Worm (Caenorhabditis elegans) whole organism, young adult: ENCODE results near the gene nhr-186.

Source experiments
- B0336.3 ChIP-seq: fragments of 200-800 bp; sonication (Bioruptor generic); IDR thresholded peaks from 2 replicates; pipeline ENCODE4 v1.3.6; 2022; ENCODE audit warnings: missing genetic modification characterization, missing compliant biosample characterization
- F37B4.10 ChIP-seq: fragments of 200-800 bp; sonication (Bioruptor generic); IDR thresholded peaks from 2 replicates; pipeline ENCODE4 v1.3.6; 2022; ENCODE audit warnings: missing genetic modification characterization, missing compliant biosample characterization
- athp-1 ChIP-seq: sonication (generic microtip); optimal IDR thresholded peaks from 2 replicates; lab custom pipeline; 2017; ENCODE audit warnings: mild to moderate bottlenecking, missing genetic modification characterization, missing compliant biosample characterization
- ceh-40 ChIP-seq: fragments of 200-800 bp; sonication (Bioruptor generic); IDR thresholded peaks from 2 replicates; pipeline ENCODE4 v1.3.6; 2022; ENCODE audit warnings: missing genetic modification characterization, missing compliant biosample characterization
- hrde-1 ChIP-seq: sonication (generic microtip); optimal IDR thresholded peaks from 2 replicates; lab custom pipeline; 2016; ENCODE audit warnings: missing genetic modification characterization, mild to moderate bottlenecking, missing compliant biosample characterization, moderate library complexity, missing genotype, missing genetic modification reagents, borderline replicate concordance
- lin-26 ChIP-seq: fragments of 200-800 bp; sonication (Bioruptor generic); IDR thresholded peaks from 2 replicates; pipeline ENCODE4 v1.3.6; 2022; ENCODE audit warnings: missing genetic modification reagents, missing genetic modification characterization, missing compliant biosample characterization
- nhr-90 ChIP-seq: sonication (generic microtip); optimal IDR thresholded peaks from 2 replicates; lab custom pipeline; 2016; ENCODE audit warnings: missing genotype, mild to moderate bottlenecking, missing genetic modification characterization, missing compliant biosample characterization
- snpc-4 ChIP-seq, 5 experiments: fragments of 150-350 bp in 1 of 5; sonication (generic microtip) in 4 of 5; optimal IDR thresholded peaks; 2 replicates each; lab custom pipeline; 2014 to 2018; ENCODE audit warnings: missing genetic modification characterization in 5 of 5, missing biosample characterization in 3 of 5, antibody characterized with exemption in 2 of 5, mild to moderate bottlenecking in 2 of 5, missing compliant biosample characterization in 2 of 5, missing genotype in 2 of 5, moderate library complexity in 2 of 5, missing genetic modification reagents in 1 of 5
- ztf-22 ChIP-seq: fragments of 200-800 bp; sonication (Bioruptor generic); optimal IDR thresholded peaks from 2 replicates; lab custom pipeline; 2018; ENCODE audit warnings: mild to moderate bottlenecking, missing genetic modification characterization, moderate library complexity, missing compliant biosample characterization
- ztf-28 ChIP-seq: fragments of 200-800 bp; sonication (Bioruptor generic); IDR thresholded peaks from 2 replicates; pipeline ENCODE4 v1.3.6; 2022; ENCODE audit warnings: missing genetic modification reagents, missing genetic modification characterization, missing compliant biosample characterization
- ztf-3 ChIP-seq: fragments of 200-800 bp; sonication (Bioruptor generic); optimal IDR thresholded peaks from 2 replicates; lab custom pipeline; 2018; ENCODE audit warnings: mild to moderate bottlenecking, missing genetic modification characterization, missing compliant biosample characterization

ce11 chrV:3870359-3870758 lies 15.6 kb upstream of the nhr-186 start:
- no peak for TF ChIP-seq hrde-1 (tag; lab: Kevin White, UChicago)
- no peak for TF ChIP-seq snpc-4 (GFP tag; optimal IDR thresholded peaks at IDR 0.05; lab: Kevin White, UChicago)
- TF ChIP-seq snpc-4 (tag; optimal IDR thresholded peaks at IDR 0.05; lab: Kevin White, UChicago) = no peak
- TF ChIP-seq B0336.3 (GFP tag; lab: Robert Waterston, UW) = no peak
- no peak for TF ChIP-seq ceh-40 (GFP tag; lab: Robert Waterston, UW)
- TF ChIP-seq lin-26 = no peak
- TF ChIP-seq athp-1 (tag; lab: Kevin White, UChicago) = no peak
- no peak for TF ChIP-seq ztf-3 (GFP tag; lab: Kevin White, UChicago)
- TF ChIP-seq F37B4.10 (GFP tag; lab: Robert Waterston, UW) = no peak
- TF ChIP-seq ztf-28 = no peak
- no peak for TF ChIP-seq ztf-22 (GFP tag; lab: Kevin White, UChicago)
- no peak for TF ChIP-seq nhr-90 (tag; lab: Kevin White, UChicago)
